Worm (Caenorhabditis elegans) whole organism, L4/young adult: ENCODE measurements around the gene fil-2.

ENCODE experiments used
- W03F9.2 ChIP-seq: fragments of 150-350 bp; optimal IDR thresholded peaks from 2 replicates; lab custom pipeline; 2014; ENCODE audit warnings: missing biosample characterization, missing genetic modification characterization
- him-1 ChIP-seq: sonication (generic microtip); optimal IDR thresholded peaks from 2 replicates; lab custom pipeline; 2016; ENCODE audit warnings: missing genotype, missing genetic modification reagents, missing genetic modification characterization, missing compliant biosample characterization

- TF ChIP-seq him-1 (tag; lab: Kevin White, UChicago) (no peak), W03F9.2 (tag; lab: Kevin White, UChicago) (no peak)
Observed at ce11 chrV:6239855-6240254, 39.0 kb upstream of the fil-2 start.
